Fruit fly (Drosophila melanogaster): ENCODE measurements around the gene CG14230.

CG14230 gene

dm6 chrX:19716325-19716917, 12.4 kb downstream of the CG14230 start:
- TF ChIP-seq h (optimal IDR thresholded peaks at IDR 0.05) (no peak), psq (optimal IDR thresholded peaks at IDR 0.05) (no peak), ttk (optimal IDR thresholded peaks at IDR 0.05) (no peak)

- TF ChIP-seq Sin3A (optimal IDR thresholded peaks at IDR 0.05), result no peak
- TF ChIP-seq psq (optimal IDR thresholded peaks at IDR 0.05), result no peak
- no peak for TF ChIP-seq h (optimal IDR thresholded peaks at IDR 0.05)
- TF ChIP-seq insv (optimal IDR thresholded peaks at IDR 0.05), result no peak
- TF ChIP-seq ttk (optimal IDR thresholded peaks at IDR 0.05), result no peak
- TF ChIP-seq Myc (optimal IDR thresholded peaks at IDR 0.05), result no peak
These were observed 13.1 kb downstream of the CG14230 start for dm6 chrX:19717041-19717440.

- TF ChIP-seq h (optimal IDR thresholded peaks at IDR 0.05) (no peak), Myc (optimal IDR thresholded peaks at IDR 0.05) (no peak), insv (optimal IDR thresholded peaks at IDR 0.05) (no peak), Sin3A (optimal IDR thresholded peaks at IDR 0.05) (no peak)
These were observed 14.3 kb downstream of the CG14230 start, which contains the start of gene CG12531 for dm6 chrX:19717988-19718973. Gene CG12531 (plus strand): TSS chrX:19718923.

- no peak for TF ChIP-seq ttk (optimal IDR thresholded peaks at IDR 0.05)
These were observed 26.9 kb downstream of the CG14230 start, which contains the start of gene AP-1-2beta for dm6 chrX:19730844-19731243. Gene AP-1-2beta (plus strand): TSS chrX:19731004.

dm6 chrX:19735270-19735669, 31.3 kb downstream of the CG14230 start, which contains the start of gene CG14234:
Gene CG14234 (plus strand): TSS chrX:19735570.
- TF ChIP-seq Myc (optimal IDR thresholded peaks at IDR 0.05), result no peak
- TF ChIP-seq psq (optimal IDR thresholded peaks at IDR 0.05), result no peak
- TF ChIP-seq ttk (optimal IDR thresholded peaks at IDR 0.05), result no peak
- TF ChIP-seq Sin3A (optimal IDR thresholded peaks at IDR 0.05), result no peak
- no peak for TF ChIP-seq h (optimal IDR thresholded peaks at IDR 0.05)
- TF ChIP-seq insv (optimal IDR thresholded peaks at IDR 0.05), result no peak

dm6 chrX:19737872-19738271, 33.9 kb downstream of the CG14230 start:
- TF ChIP-seq ttk (optimal IDR thresholded peaks at IDR 0.05) (no peak), psq (optimal IDR thresholded peaks at IDR 0.05) (no peak)

dm6 chrX:19744003-19744488, 40.1 kb downstream of the CG14230 start, which contains the start of the genes CG18809, COX6B, CG33932 and Rpp20:
Gene CG18809 (minus strand): TSS chrX:19744335.
Gene COX6B (minus strand): TSS chrX:19744335.
Gene CG33932 (plus strand): TSS chrX:19744431.
Gene Rpp20 (plus strand): TSS chrX:19744431.
- no peak for TF ChIP-seq h (optimal IDR thresholded peaks at IDR 0.05)
- no peak for TF ChIP-seq insv (optimal IDR thresholded peaks at IDR 0.05)
- no peak for TF ChIP-seq Myc (optimal IDR thresholded peaks at IDR 0.05)
- no peak for TF ChIP-seq ttk (optimal IDR thresholded peaks at IDR 0.05)
- TF ChIP-seq psq (optimal IDR thresholded peaks at IDR 0.05), result no peak
- no peak for TF ChIP-seq Sin3A (optimal IDR thresholded peaks at IDR 0.05)

dm6 chrX:19745908-19746604, 42.1 kb downstream of the CG14230 start, which contains the start of gene parvin:
Gene parvin (plus strand): TSS chrX:19746041.
- TF ChIP-seq h (optimal IDR thresholded peaks at IDR 0.05) (no peak), Sin3A (optimal IDR thresholded peaks at IDR 0.05) (no peak), Myc (optimal IDR thresholded peaks at IDR 0.05) (no peak), ttk (optimal IDR thresholded peaks at IDR 0.05) (no peak), psq (optimal IDR thresholded peaks at IDR 0.05) (no peak), insv (optimal IDR thresholded peaks at IDR 0.05) (no peak)

dm6 chrX:19748014-19748413, 44.0 kb downstream of the CG14230 start, which contains the start of gene Alr:
Gene Alr (plus strand): TSS chrX:19748314.
- no peak for TF ChIP-seq insv (optimal IDR thresholded peaks at IDR 0.05)
- TF ChIP-seq Sin3A (optimal IDR thresholded peaks at IDR 0.05), result no peak
- TF ChIP-seq h (optimal IDR thresholded peaks at IDR 0.05), result no peak
- no peak for TF ChIP-seq Myc (optimal IDR thresholded peaks at IDR 0.05)
- no peak for TF ChIP-seq ttk (optimal IDR thresholded peaks at IDR 0.05)
- TF ChIP-seq psq (optimal IDR thresholded peaks at IDR 0.05), result no peak

dm6 chrX:19748565-19748964, 44.6 kb downstream of the CG14230 start:
- no peak for TF ChIP-seq psq (optimal IDR thresholded peaks at IDR 0.05)
- no peak for TF ChIP-seq Myc (optimal IDR thresholded peaks at IDR 0.05)
- TF ChIP-seq Sin3A (optimal IDR thresholded peaks at IDR 0.05), result no peak

dm6 chrX:19750626-19751149, 46.7 kb downstream of the CG14230 start, which contains the start of gene Abcd3:
Gene Abcd3 (plus strand): TSS chrX:19750770.
- TF ChIP-seq psq (optimal IDR thresholded peaks at IDR 0.05), result no peak
- TF ChIP-seq h (optimal IDR thresholded peaks at IDR 0.05), result no peak
- TF ChIP-seq Myc (optimal IDR thresholded peaks at IDR 0.05), result no peak
- no peak for TF ChIP-seq Sin3A (optimal IDR thresholded peaks at IDR 0.05)
- TF ChIP-seq ttk (optimal IDR thresholded peaks at IDR 0.05), result no peak
- no peak for TF ChIP-seq insv (optimal IDR thresholded peaks at IDR 0.05)

dm6 chrX:19752344-19752743, 48.4 kb downstream of the CG14230 start:
- TF ChIP-seq ttk (optimal IDR thresholded peaks at IDR 0.05), result no peak
- TF ChIP-seq Myc (optimal IDR thresholded peaks at IDR 0.05), result no peak
- no peak for TF ChIP-seq insv (optimal IDR thresholded peaks at IDR 0.05)
- no peak for TF ChIP-seq Sin3A (optimal IDR thresholded peaks at IDR 0.05)
- no peak for TF ChIP-seq h (optimal IDR thresholded peaks at IDR 0.05)
- TF ChIP-seq psq (optimal IDR thresholded peaks at IDR 0.05), result no peak
